5 worm cellular contexts compared by ENCODE assay signal in genomic region chrIV:15025384-15025783, ce11.
TF ChIP-seq lines count a peak whose summit lies in the region.

Gene fcd-2, plus strand, starts transcription at chrIV:15025710.

TF ChIP-seq in whole organism, L1 larva, 84 proteins besides CTCF, POLR2A, EP300 and RAD21 (continues in another document):
- peak; percentile 89 to 95 for TF ChIP-seq lin-35 (GFP tag; optimal IDR thresholded peaks at IDR 0.05; lab: Kevin White, UChicago)
- TF ChIP-seq nhr-20 (tag; optimal IDR thresholded peaks at IDR 0.05; lab: Kevin White, UChicago), result peak; percentile 34
- peak; percentile 64 for TF ChIP-seq lin-15B (tag; optimal IDR thresholded peaks at IDR 0.05; lab: Kevin White, UChicago)
- peak; percentile 35 for TF ChIP-seq rnt-1 (tag; optimal IDR thresholded peaks at IDR 0.05; lab: Kevin White, UChicago)
- no peak for TF ChIP-seq ama-1 (optimal IDR thresholded peaks at IDR 0.05; lab: Kevin White, UChicago)
- no peak for TF ChIP-seq mef-2 (tag; optimal IDR thresholded peaks at IDR 0.05; lab: Kevin White, UChicago)
- peak; percentile 38 for TF ChIP-seq swsn-7 (tag; optimal IDR thresholded peaks at IDR 0.05; lab: Kevin White, UChicago)
- no peak for TF ChIP-seq C04F5.9 (tag; optimal IDR thresholded peaks at IDR 0.05; lab: Kevin White, UChicago)
- TF ChIP-seq blmp-1 (tag; optimal IDR thresholded peaks at IDR 0.05; lab: Kevin White, UChicago), result peak; percentile 66
- TF ChIP-seq snpc-4 (tag; optimal IDR thresholded peaks at IDR 0.05; lab: Kevin White, UChicago), result peak; percentile 8
- peak; percentile 73 for TF ChIP-seq skn-1 (tag; optimal IDR thresholded peaks at IDR 0.05; lab: Kevin White, UChicago)
- TF ChIP-seq hpl-2 (GFP tag; optimal IDR thresholded peaks at IDR 0.05; lab: Kevin White, UChicago), result no peak
- peak; percentile 89 to 93 (median 89) for TF ChIP-seq dpl-1 (GFP tag; optimal IDR thresholded peaks at IDR 0.05; lab: Kevin White, UChicago)
- TF ChIP-seq isw-1 (GFP tag; IDR thresholded peaks at IDR 0.05; lab: Robert Waterston, UW), result no peak
- TF ChIP-seq snu-23 (GFP tag; optimal IDR thresholded peaks at IDR 0.05; lab: Kevin White, UChicago), result peak; percentile 58
- TF ChIP-seq F16B12.6 (tag; optimal IDR thresholded peaks at IDR 0.05; lab: Kevin White, UChicago), result peak; percentile 58
- TF ChIP-seq dsc-1 (tag; optimal IDR thresholded peaks at IDR 0.05; lab: Kevin White, UChicago), result peak; percentile 0
- no peak for TF ChIP-seq fkh-10 (GFP tag; optimal IDR thresholded peaks at IDR 0.05; lab: Kevin White, UChicago)
- peak; percentile 66 for TF ChIP-seq nhr-85 (tag; lab: Kevin White, UChicago)

TF ChIP-seq in whole organism, L3 larva, 47 proteins besides CTCF, POLR2A, EP300 and RAD21 (continues in another document):
- TF ChIP-seq mdl-1 (tag; optimal IDR thresholded peaks at IDR 0.05; lab: Kevin White, UChicago) (no peak), pqm-1 (tag; optimal IDR thresholded peaks at IDR 0.05; lab: Kevin White, UChicago) (peak; percentile 2), ama-1 (optimal IDR thresholded peaks at IDR 0.05; lab: Kevin White, UChicago) (no peak), nhr-12 (tag; optimal IDR thresholded peaks at IDR 0.05; lab: Kevin White, UChicago) (no peak), aly-2 (tag; optimal IDR thresholded peaks at IDR 0.05; lab: Kevin White, UChicago) (no peak), egl-5 (tag; optimal IDR thresholded peaks at IDR 0.05; lab: Kevin White, UChicago) (no peak), elt-3 (tag; optimal IDR thresholded peaks at IDR 0.05; lab: Kevin White, UChicago) (no peak), ceh-28 (tag; optimal IDR thresholded peaks at IDR 0.05; lab: Kevin White, UChicago) (peak; percentile 24), fkh-2 (tag; optimal IDR thresholded peaks at IDR 0.05; lab: Kevin White, UChicago) (no peak), lin-39 (tag; optimal IDR thresholded peaks at IDR 0.05; lab: Kevin White, UChicago) (no peak), zag-1 (tag; optimal IDR thresholded peaks at IDR 0.05; lab: Kevin White, UChicago) (no peak), nhr-77 (tag; optimal IDR thresholded peaks at IDR 0.05; lab: Kevin White, UChicago) (no peak), nfya-1 (tag; optimal IDR thresholded peaks at IDR 0.05; lab: Kevin White, UChicago; ENCODE audit: insufficient read depth) (peak; percentile 70), mml-1 (tag; optimal IDR thresholded peaks at IDR 0.05; lab: Kevin White, UChicago) (no peak), nhr-23 (tag; optimal IDR thresholded peaks at IDR 0.05; lab: Kevin White, UChicago) (peak; percentile 17), lin-15B (tag; optimal IDR thresholded peaks at IDR 0.05; lab: Kevin White, UChicago) (peak; percentile 69), nhr-28 (tag; optimal IDR thresholded peaks at IDR 0.05; lab: Kevin White, UChicago) (no peak), nhr-237 (tag; optimal IDR thresholded peaks at IDR 0.05; lab: Kevin White, UChicago) (no peak), ceh-9 (tag; optimal IDR thresholded peaks at IDR 0.05; lab: Kevin White, UChicago) (no peak), nhr-25 (tag; optimal IDR thresholded peaks at IDR 0.05; lab: Kevin White, UChicago) (no peak)

TF ChIP-seq in whole organism, early embryonic, 17 proteins besides CTCF, POLR2A, EP300 and RAD21:
- TF ChIP-seq ets-7 (tag; optimal IDR thresholded peaks at IDR 0.05; lab: Kevin White, UChicago) (no peak), aly-1 (tag; optimal IDR thresholded peaks at IDR 0.05; lab: Kevin White, UChicago) (no peak), F13C5.2 (tag; optimal IDR thresholded peaks at IDR 0.05; lab: Kevin White, UChicago) (peak; percentile 46), hnd-1 (tag; optimal IDR thresholded peaks at IDR 0.05; lab: Kevin White, UChicago) (no peak), hmg-4 (GFP tag; optimal IDR thresholded peaks at IDR 0.05; lab: Kevin White, UChicago) (no peak)

TF ChIP-seq in whole organism, midembryonic, 9 proteins besides CTCF, POLR2A, EP300 and RAD21:
- TF ChIP-seq ztf-29 (GFP tag; IDR thresholded peaks at IDR 0.05; lab: Robert Waterston, UW), result no peak
- TF ChIP-seq ztf-23 (GFP tag; IDR thresholded peaks at IDR 0.05; lab: Robert Waterston, UW), result peak; percentile 12; the same call in 1 of the 2 replicates
- TF ChIP-seq T22C8.4 (GFP tag; IDR thresholded peaks at IDR 0.05; lab: Robert Waterston, UW), result no peak

TF ChIP-seq in whole organism, young adult, 124 proteins besides CTCF, POLR2A, EP300 and RAD21 (continues in another document):
- peak; percentile 26; the same call in 1 of the 2 replicates for TF ChIP-seq B0336.3 (GFP tag; IDR thresholded peaks at IDR 0.05; lab: Robert Waterston, UW)
- no peak for TF ChIP-seq die-1 (tag; optimal IDR thresholded peaks at IDR 0.05; lab: Kevin White, UChicago)
- no peak for TF ChIP-seq F22D6.2 (tag; optimal IDR thresholded peaks at IDR 0.05; lab: Kevin White, UChicago)
- no peak for TF ChIP-seq cebp-1 (GFP tag; IDR thresholded peaks at IDR 0.05; lab: Robert Waterston, UW)
- peak; percentile 41 for TF ChIP-seq cebp-1 (tag; optimal IDR thresholded peaks at IDR 0.05; lab: Kevin White, UChicago)
- TF ChIP-seq nhr-80 (tag; optimal IDR thresholded peaks at IDR 0.05; lab: Kevin White, UChicago), result no peak
- TF ChIP-seq mcd-1 (GFP tag; IDR thresholded peaks at IDR 0.05; lab: Robert Waterston, UW), result no peak; the same call in 1 of the 2 replicates
- TF ChIP-seq nhr-90 (tag; optimal IDR thresholded peaks at IDR 0.05; lab: Kevin White, UChicago), result no peak
- no peak for TF ChIP-seq fkh-3 (tag; optimal IDR thresholded peaks at IDR 0.05; lab: Kevin White, UChicago)
- TF ChIP-seq snpc-3.4 (tag; optimal IDR thresholded peaks at IDR 0.05; lab: Kevin White, UChicago), result peak; percentile 34
- TF ChIP-seq dpl-1 (GFP tag; optimal IDR thresholded peaks at IDR 0.05; lab: Kevin White, UChicago), result peak; percentile 85
- TF ChIP-seq B0019.2 (GFP tag; conservative IDR thresholded peaks at IDR 0.05; lab: Robert Waterston, UW), result no peak
- TF ChIP-seq ztf-22 (GFP tag; optimal IDR thresholded peaks at IDR 0.05; lab: Kevin White, UChicago), result no peak
- no peak for TF ChIP-seq akir-1 (GFP tag; optimal IDR thresholded peaks at IDR 0.05; lab: Kevin White, UChicago)
- no peak for TF ChIP-seq sdz-38 (tag; optimal IDR thresholded peaks at IDR 0.05; lab: Kevin White, UChicago)
- TF ChIP-seq nhr-179 (tag; optimal IDR thresholded peaks at IDR 0.05; lab: Kevin White, UChicago), result no peak
- TF ChIP-seq egrh-3 (GFP tag; IDR thresholded peaks at IDR 0.05; lab: Robert Waterston, UW), result no peak
- TF ChIP-seq nhr-27 (tag; optimal IDR thresholded peaks at IDR 0.05; lab: Kevin White, UChicago), result no peak
- peak; percentile 13 for TF ChIP-seq tlf-1 (GFP tag; optimal IDR thresholded peaks at IDR 0.05; lab: Kevin White, UChicago)
- no peak for TF ChIP-seq him-1 (tag; optimal IDR thresholded peaks at IDR 0.05; lab: Kevin White, UChicago)
- no peak for TF ChIP-seq lsy-27 (tag; optimal IDR thresholded peaks at IDR 0.05; lab: Kevin White, UChicago; ENCODE audit: borderline replicate concordance, insufficient read depth)
- no peak for TF ChIP-seq gei-17 (GFP tag; optimal IDR thresholded peaks at IDR 0.05; lab: Kevin White, UChicago)
- TF ChIP-seq ceh-58 (GFP tag; IDR thresholded peaks at IDR 0.05; lab: Robert Waterston, UW), result no peak
- no peak for TF ChIP-seq Y53G8AR.9 (GFP tag; conservative IDR thresholded peaks at IDR 0.05; lab: Robert Waterston, UW)
- peak; percentile 6 for TF ChIP-seq snpc-1.3 (tag; optimal IDR thresholded peaks at IDR 0.05; lab: Kevin White, UChicago; ENCODE audit: insufficient read depth)
- no peak for TF ChIP-seq ets-4 (GFP tag; optimal IDR thresholded peaks at IDR 0.05; lab: Kevin White, UChicago)
- no peak for TF ChIP-seq aptf-3 (GFP tag; IDR thresholded peaks at IDR 0.05; lab: Robert Waterston, UW)
- TF ChIP-seq hmg-20 (GFP tag; IDR thresholded peaks at IDR 0.05; lab: Robert Waterston, UW), result no peak
- TF ChIP-seq lin-35 (GFP tag; optimal IDR thresholded peaks at IDR 0.05; lab: Kevin White, UChicago), result peak in 2 of 3 experiments; percentile 18 to 74
- TF ChIP-seq ceh-40 (GFP tag; IDR thresholded peaks at IDR 0.05; lab: Robert Waterston, UW), result no peak
- peak; percentile 61 for TF ChIP-seq madf-6 (GFP tag; IDR thresholded peaks at IDR 0.05; lab: Robert Waterston, UW)
- TF ChIP-seq F55B11.4 (tag; optimal IDR thresholded peaks at IDR 0.05; lab: Kevin White, UChicago; ENCODE audit: borderline replicate concordance, insufficient read depth), result no peak
- no peak for TF ChIP-seq tbx-9 (tag; optimal IDR thresholded peaks at IDR 0.05; lab: Kevin White, UChicago; ENCODE audit: borderline replicate concordance)
- TF ChIP-seq mel-28 (tag; optimal IDR thresholded peaks at IDR 0.05; lab: Kevin White, UChicago; ENCODE audit: borderline replicate concordance), result no peak
- TF ChIP-seq repo-1 (tag; optimal IDR thresholded peaks at IDR 0.05; lab: Kevin White, UChicago), result no peak
- no peak for TF ChIP-seq F10E7.11 (tag; optimal IDR thresholded peaks at IDR 0.05; lab: Kevin White, UChicago)
- TF ChIP-seq ztf-18 (tag; optimal IDR thresholded peaks at IDR 0.05; lab: Kevin White, UChicago), result peak; percentile 71
- peak; percentile 89 for TF ChIP-seq attf-6 (GFP tag; IDR thresholded peaks at IDR 0.05; lab: Robert Waterston, UW)
- TF ChIP-seq unc-130 (GFP tag; optimal IDR thresholded peaks at IDR 0.05; lab: Kevin White, UChicago), result no peak
- TF ChIP-seq madf-3 (GFP tag; IDR thresholded peaks at IDR 0.05; lab: Robert Waterston, UW), result 0 out of 2 replicates have a peak, but pooled peaks have one; percentile 4
- no peak for TF ChIP-seq nfyb-1 (GFP tag; IDR thresholded peaks at IDR 0.05; lab: Robert Waterston, UW)
- TF ChIP-seq nfya-1 (tag; optimal IDR thresholded peaks at IDR 0.05; lab: Kevin White, UChicago; ENCODE audit: borderline replicate concordance, insufficient read depth), result no peak
- no peak for TF ChIP-seq Y67H2A.10 (GFP tag; conservative IDR thresholded peaks at IDR 0.05; lab: Robert Waterston, UW)
- no peak for TF ChIP-seq Y79H2A.3 (GFP tag; conservative IDR thresholded peaks at IDR 0.05; lab: Robert Waterston, UW)
- TF ChIP-seq bed-1 (GFP tag; IDR thresholded peaks at IDR 0.05; lab: Robert Waterston, UW), result no peak
- TF ChIP-seq Y53F4B.3 (GFP tag; IDR thresholded peaks at IDR 0.05; lab: Robert Waterston, UW), result no peak
- TF ChIP-seq egl-18 (GFP tag; IDR thresholded peaks at IDR 0.05; lab: Robert Waterston, UW), result no peak
- peak; percentile 15 for TF ChIP-seq lin-40 (tag; optimal IDR thresholded peaks at IDR 0.05; lab: Kevin White, UChicago)
- no peak for TF ChIP-seq pbrm-1 (GFP tag; IDR thresholded peaks at IDR 0.05; lab: Robert Waterston, UW)
- no peak for TF ChIP-seq rpc-1 (optimal IDR thresholded peaks at IDR 0.05; lab: Kevin White, UChicago)
- no peak for TF ChIP-seq rpc-1 (tag; optimal IDR thresholded peaks at IDR 0.05; lab: Kevin White, UChicago)
- TF ChIP-seq let-526 (GFP tag; IDR thresholded peaks at IDR 0.05; lab: Robert Waterston, UW), result no peak

Comparison
In these comparisons a context has a peak if more than half of its experiments do, and no peak if none do; other contexts are left out.
1. Of the 8 proteins assayed by ChIP-seq in both whole organism, young adult and whole organism, L1 larva: peak only in whole organism, young adult: none; only in whole organism, L1 larva: nhr-90; in both: dpl-1, efl-1, lin-35 and snpc-4; in neither: 2; mixed calls (peak in some experiments, not most) for 1.